Fruit fly (Drosophila melanogaster): ENCODE data around the gene CG31869.

Gene CG31869

DNA sequence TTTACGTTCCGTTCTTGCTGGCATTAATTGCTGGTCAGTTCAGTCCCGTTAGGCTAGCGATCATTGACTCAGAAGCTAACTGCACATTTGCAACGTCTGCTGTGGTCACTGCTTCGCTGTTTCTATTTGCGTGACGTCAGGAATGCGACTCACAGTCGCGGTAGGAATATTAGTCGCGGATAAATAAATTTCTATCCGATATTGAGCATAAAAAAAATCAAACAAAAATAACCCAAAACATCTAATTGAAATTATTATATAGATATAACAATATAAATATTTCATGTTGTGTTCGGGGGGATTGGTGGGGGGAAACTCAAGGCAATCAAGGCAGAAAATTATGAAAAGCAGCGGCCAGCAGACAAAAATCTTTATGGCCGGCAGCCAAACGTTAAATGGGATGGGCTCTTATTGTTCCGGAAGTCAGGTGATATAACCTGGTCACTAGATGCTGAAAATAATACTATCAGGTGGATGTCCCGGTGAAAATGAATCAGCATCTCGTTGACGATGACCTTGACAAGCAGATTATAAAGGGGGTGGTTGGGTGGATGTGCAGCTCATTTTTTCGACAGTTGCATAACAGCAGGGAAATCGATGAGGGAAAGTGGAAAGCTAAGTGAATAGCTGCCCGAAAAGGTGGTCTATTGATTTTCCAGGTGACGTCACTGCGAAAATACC lies 48.7 kb upstream of the CG31869 start, which contains the start of gene SmydA-3 (continued):
- no peak for TF ChIP-seq CG7786 (GFP tag; optimal IDR thresholded peaks at IDR 0.05)
- no peak for TF ChIP-seq CG9609 (GFP tag; optimal IDR thresholded peaks at IDR 0.05)
- no peak for TF ChIP-seq Oaz (GFP tag; IDR thresholded peaks at IDR 0.05)
- TF ChIP-seq CG16813 (GFP tag; IDR thresholded peaks at IDR 0.05; ENCODE audit: partially characterized antibody): no peak
- no peak for TF ChIP-seq Dfd (GFP tag; optimal IDR thresholded peaks at IDR 0.05)
- no peak for TF ChIP-seq tap (tag; optimal IDR thresholded peaks at IDR 0.05)
- TF ChIP-seq CG1647 (GFP tag; optimal IDR thresholded peaks at IDR 0.05): no peak
- TF ChIP-seq CG14050 (GFP tag; IDR thresholded peaks at IDR 0.05): 0 out of 3 replicates have a peak, but pooled peaks have one; percentile 10
- no peak for TF ChIP-seq ato (GFP tag; IDR thresholded peaks at IDR 0.05; ENCODE audit: partially characterized antibody)
- TF ChIP-seq cad (GFP tag; optimal IDR thresholded peaks at IDR 0.05): no peak
- TF ChIP-seq nmo (GFP tag; optimal IDR thresholded peaks at IDR 0.05): peak; percentile 6
- TF ChIP-seq CoRest (tag; optimal IDR thresholded peaks at IDR 0.05): peak; percentile 20
- TF ChIP-seq odd (GFP tag; optimal IDR thresholded peaks at IDR 0.05): no peak
- no peak for TF ChIP-seq CG3847 (GFP tag; IDR thresholded peaks at IDR 0.05)
- no peak for TF ChIP-seq CG17802 (tag; optimal IDR thresholded peaks at IDR 0.05)
- no peak for TF ChIP-seq CG1603 (tag; optimal IDR thresholded peaks at IDR 0.05)
- TF ChIP-seq CG7271 (tag; optimal IDR thresholded peaks at IDR 0.05): no peak
- no peak for TF ChIP-seq CG42726 (GFP tag; IDR thresholded peaks at IDR 0.05; ENCODE audit: partially characterized antibody)
- TF ChIP-seq dmrt11E (tag; optimal IDR thresholded peaks at IDR 0.05): no peak
- TF ChIP-seq ase (GFP tag; IDR thresholded peaks at IDR 0.05): no peak
- TF ChIP-seq Ets65A (GFP tag): peak; percentile 82
- TF ChIP-seq Jarid2 (GFP tag; optimal IDR thresholded peaks at IDR 0.05): no peak
- peak; percentile 41 for TF ChIP-seq lab (GFP tag; optimal IDR thresholded peaks at IDR 0.05)
- no peak for TF ChIP-seq CG2120 (GFP tag; optimal IDR thresholded peaks at IDR 0.05)
- no peak for TF ChIP-seq CG33557 (GFP tag; optimal IDR thresholded peaks at IDR 0.05)
- TF ChIP-seq hbn (GFP tag; IDR thresholded peaks at IDR 0.05; ENCODE audit: partially characterized antibody): no peak
- TF ChIP-seq CG12236 (GFP tag; optimal IDR thresholded peaks at IDR 0.05): no peak
- no peak for TF ChIP-seq Bgb (GFP tag; IDR thresholded peaks at IDR 0.05; ENCODE audit: partially characterized antibody)
- TF ChIP-seq zfh1 (GFP tag; IDR thresholded peaks at IDR 0.05): no peak
- TF ChIP-seq Ets97D (GFP tag; optimal IDR thresholded peaks at IDR 0.05): no peak
- TF ChIP-seq CG15601 (tag; optimal IDR thresholded peaks at IDR 0.05): no peak
- no peak for TF ChIP-seq CG12744 (GFP tag; optimal IDR thresholded peaks at IDR 0.05)
- TF ChIP-seq stc (GFP tag; IDR thresholded peaks at IDR 0.05): peak; percentile 44; the same call in 1 of the 2 replicates
- TF ChIP-seq CG18011 (GFP tag; optimal IDR thresholded peaks at IDR 0.05): peak; percentile 18
- TF ChIP-seq CG4360 (GFP tag; IDR thresholded peaks at IDR 0.05): no peak
- no peak for TF ChIP-seq scrt (GFP tag; optimal IDR thresholded peaks at IDR 0.05)
- no peak for TF ChIP-seq sim (GFP tag; IDR thresholded peaks at IDR 0.05)
- no peak for TF ChIP-seq Nf-YB (GFP tag; optimal IDR thresholded peaks at IDR 0.05)
- no peak for TF ChIP-seq Fer2 (tag; optimal IDR thresholded peaks at IDR 0.05)
- no peak for TF ChIP-seq NfI (GFP tag; optimal IDR thresholded peaks at IDR 0.05)
- TF ChIP-seq Rx (GFP tag; IDR thresholded peaks at IDR 0.05): no peak
- TF ChIP-seq Atf-2 (GFP tag; optimal IDR thresholded peaks at IDR 0.05): no peak
- no peak for TF ChIP-seq CG34376 (GFP tag; optimal IDR thresholded peaks at IDR 0.05)
- TF ChIP-seq Usf (GFP tag; optimal IDR thresholded peaks at IDR 0.05): no peak
- TF ChIP-seq CG43689 (GFP tag; IDR thresholded peaks at IDR 0.05): no peak
- TF ChIP-seq CTCF (GFP tag; optimal IDR thresholded peaks at IDR 0.05): no peak
- TF ChIP-seq CG13894 (tag; optimal IDR thresholded peaks at IDR 0.05): no peak
- TF ChIP-seq CG17568 (GFP tag; optimal IDR thresholded peaks at IDR 0.05): no peak
- TF ChIP-seq HLHmδ (GFP tag; optimal IDR thresholded peaks at IDR 0.05): no peak
- TF ChIP-seq Antp (GFP tag; optimal IDR thresholded peaks at IDR 0.05): no peak
